Fruit fly (Drosophila melanogaster) whole organism, embryonic: ENCODE data around the gene CG43355.

ENCODE experiments used
- B-H2 ChIP-seq: fragments of 200-800 bp; sonication (Bioruptor generic); optimal IDR thresholded peaks from 2 replicates; lab custom pipeline; 2018; ENCODE audit warnings: missing biosample characterization, mild to moderate bottlenecking, missing genetic modification characterization
- CG10321 ChIP-seq: fragments of 200-800 bp; sonication (Bioruptor generic); IDR thresholded peaks from 2 replicates; pipeline ENCODE4 v1.3.6; 2022; ENCODE audit warnings: missing biosample characterization, missing genetic modification characterization
- CG10654 ChIP-seq: fragments of 200-800 bp; sonication (Bioruptor generic); optimal IDR thresholded peaks from 2 replicates; lab custom pipeline; 2016; ENCODE audit warnings: missing biosample characterization, missing genetic modification characterization
- CG10979 ChIP-seq: fragments of 200-800 bp; sonication (Bioruptor generic); optimal IDR thresholded peaks from 2 replicates; lab custom pipeline; 2018; ENCODE audit warnings: missing biosample characterization, mild to moderate bottlenecking, missing genetic modification characterization, moderate library complexity
- CG11247 ChIP-seq: fragments of 200-800 bp; sonication (Bioruptor generic); IDR thresholded peaks from 2 replicates; pipeline ENCODE4 v1.3.6; 2022; ENCODE audit warnings: missing biosample characterization, missing genetic modification characterization
- CG13775 ChIP-seq: fragments of 200-800 bp; sonication (Bioruptor generic); optimal IDR thresholded peaks from 3 replicates; lab custom pipeline; 2017; ENCODE audit warnings: missing biosample characterization, mild to moderate bottlenecking, missing genetic modification characterization
- CG14441 ChIP-seq: fragments of 200-800 bp; sonication (Bioruptor generic); IDR thresholded peaks from 2 replicates; pipeline ENCODE4 v1.3.6; 2022; ENCODE audit warnings: missing biosample characterization, missing genetic modification characterization
- CG14710 ChIP-seq: fragments of 200-800 bp; sonication (Bioruptor generic); optimal IDR thresholded peaks from 3 replicates; lab custom pipeline; 2019; ENCODE audit warnings: missing biosample characterization, mild to moderate bottlenecking, missing genetic modification characterization, moderate library complexity
- CG15514 ChIP-seq: fragments of 200-800 bp; sonication (Bioruptor generic); optimal IDR thresholded peaks from 3 replicates; lab custom pipeline; 2017; ENCODE audit warnings: missing biosample characterization, missing genetic modification characterization, mild to moderate bottlenecking, moderate library complexity, missing genetic modification reagents
- CG15696 ChIP-seq: fragments of 200-800 bp; sonication (Bioruptor generic); optimal IDR thresholded peaks from 2 replicates; lab custom pipeline; 2019; ENCODE audit warnings: missing biosample characterization, mild to moderate bottlenecking, missing genetic modification characterization, moderate library complexity
- CG1603 ChIP-seq: fragments of 200-800 bp; sonication (Bioruptor generic); optimal IDR thresholded peaks from 2 replicates; lab custom pipeline; 2019; ENCODE audit warnings: missing biosample characterization, mild to moderate bottlenecking, missing genetic modification characterization, moderate library complexity
- CG32532 ChIP-seq: fragments of 200-800 bp; sonication (Bioruptor generic); IDR thresholded peaks from 2 replicates; pipeline ENCODE4 v1.3.6; 2022; ENCODE audit warnings: missing biosample characterization, missing genetic modification characterization
- CG33213 ChIP-seq: fragments of 200-800 bp; sonication (Bioruptor generic); optimal IDR thresholded peaks from 3 replicates; lab custom pipeline; 2016; ENCODE audit warnings: missing biosample characterization, missing genetic modification characterization
- CG4404 ChIP-seq: fragments of 200-800 bp; sonication (Bioruptor generic); IDR thresholded peaks from 2 replicates; pipeline ENCODE4 v1.3.6; 2022; ENCODE audit warnings: missing biosample characterization, missing genetic modification characterization
- CG4617 ChIP-seq: fragments of 200-800 bp; sonication (Bioruptor generic); optimal IDR thresholded peaks from 3 replicates; lab custom pipeline; 2016; ENCODE audit warnings: missing biosample characterization, missing genetic modification characterization, borderline replicate concordance
- CG4820 ChIP-seq: fragments of 200-800 bp; sonication (Bioruptor generic); optimal IDR thresholded peaks from 3 replicates; lab custom pipeline; 2016; ENCODE audit warnings: missing biosample characterization, missing genetic modification characterization
- CG5245 ChIP-seq: fragments of 200-800 bp; sonication (Bioruptor generic); optimal IDR thresholded peaks from 3 replicates; lab custom pipeline; 2016; ENCODE audit warnings: missing biosample characterization, missing genetic modification characterization
- CG7786 ChIP-seq: fragments of 200-800 bp; sonication (Bioruptor generic); optimal IDR thresholded peaks from 2 replicates; lab custom pipeline; 2016; ENCODE audit warnings: missing biosample characterization, missing genetic modification characterization
- CoRest ChIP-seq: fragments of 200-800 bp; sonication (Bioruptor generic); optimal IDR thresholded peaks from 3 replicates; lab custom pipeline; 2018; ENCODE audit warnings: missing biosample characterization, mild to moderate bottlenecking, missing genetic modification characterization, moderate library complexity
- Doc3 ChIP-seq: fragments of 200-800 bp; sonication (Bioruptor generic); IDR thresholded peaks from 3 replicates; pipeline ENCODE4 v1.3.6; 2022; ENCODE audit warnings: missing biosample characterization, missing genetic modification characterization; ENCODE audit not compliant: partially characterized antibody
- Elba2 ChIP-seq: fragments of 200-800 bp; sonication (Bioruptor generic); optimal IDR thresholded peaks from 3 replicates; lab custom pipeline; 2016; ENCODE audit warnings: missing biosample characterization, missing genetic modification characterization
- HLHmδ ChIP-seq: fragments of 200-800 bp; sonication (Bioruptor generic); optimal IDR thresholded peaks from 2 replicates; lab custom pipeline; 2018; ENCODE audit warnings: missing biosample characterization, mild to moderate bottlenecking, missing genetic modification characterization, moderate library complexity
- Mes4 ChIP-seq: fragments of 200-800 bp; sonication (Bioruptor generic); optimal IDR thresholded peaks from 2 replicates; lab custom pipeline; 2016; ENCODE audit warnings: missing biosample characterization, missing genetic modification characterization
- PHDP ChIP-seq: fragments of 200-800 bp; sonication (Bioruptor generic); optimal IDR thresholded peaks from 3 replicates; lab custom pipeline; 2018; ENCODE audit warnings: missing biosample characterization, mild to moderate bottlenecking, missing genetic modification characterization, moderate library complexity
- Six4 ChIP-seq: fragments of 200-800 bp; sonication (Bioruptor generic); optimal IDR thresholded peaks from 2 replicates; lab custom pipeline; 2016; ENCODE audit warnings: missing biosample characterization, missing genetic modification characterization
- Sry-β ChIP-seq: fragments of 200-800 bp; sonication (Bioruptor generic); optimal IDR thresholded peaks from 2 replicates; lab custom pipeline; 2018; ENCODE audit warnings: missing biosample characterization, mild to moderate bottlenecking, missing genetic modification characterization, moderate library complexity
- ara ChIP-seq: fragments of 200-800 bp; sonication (Bioruptor generic); IDR thresholded peaks from 2 replicates; pipeline ENCODE4 v1.3.6; 2022; ENCODE audit warnings: missing biosample characterization, missing genetic modification characterization
- az2 ChIP-seq: fragments of 200-800 bp; sonication (Bioruptor generic); optimal IDR thresholded peaks from 3 replicates; lab custom pipeline; 2016; ENCODE audit warnings: missing biosample characterization, missing genetic modification characterization
- bsh ChIP-seq, 2 experiments: fragments of 200-800 bp; sonication (Bioruptor generic); optimal IDR thresholded peaks; 2 replicates each; lab custom pipeline; 2017 to 2018; ENCODE audit warnings: mild to moderate bottlenecking in 2 of 2, missing biosample characterization in 2 of 2, missing genetic modification characterization in 2 of 2, moderate library complexity in 1 of 2
- cad ChIP-seq: fragments of >200 bp; optimal IDR thresholded peaks from 2 replicates; lab custom pipeline; 2017; ENCODE audit warnings: missing biosample characterization, missing genetic modification characterization
- chinmo ChIP-seq: fragments of 200-800 bp; sonication (Bioruptor generic); IDR thresholded peaks from 4 replicates; pipeline ENCODE4 v1.3.6; 2022; ENCODE audit warnings: missing biosample characterization, missing genetic modification characterization; ENCODE audit not compliant: partially characterized antibody
- fu2 ChIP-seq: fragments of 200-800 bp; sonication (Bioruptor generic); optimal IDR thresholded peaks from 2 replicates; lab custom pipeline; 2016; ENCODE audit warnings: missing biosample characterization, missing genetic modification characterization
- ind ChIP-seq: fragments of 200-800 bp; sonication (Bioruptor generic); optimal IDR thresholded peaks from 3 replicates; lab custom pipeline; 2016; ENCODE audit warnings: missing biosample characterization, missing genetic modification characterization
- insv ChIP-seq, 2 experiments: fragments of 200-800 bp; sonication (Bioruptor generic); optimal IDR thresholded peaks; 3 replicates each; lab custom pipeline; 2016 to 2018; ENCODE audit warnings: missing biosample characterization in 2 of 2, missing genetic modification characterization in 2 of 2
- jing ChIP-seq: fragments of 200-800 bp; sonication (Bioruptor generic); optimal IDR thresholded peaks from 2 replicates; lab custom pipeline; 2018; ENCODE audit warnings: missing biosample characterization, mild to moderate bottlenecking, missing genetic modification characterization
- lilli ChIP-seq: fragments of 200-800 bp; sonication (Bioruptor generic); optimal IDR thresholded peaks from 3 replicates; lab custom pipeline; 2016; ENCODE audit warnings: missing biosample characterization, missing genetic modification characterization
- mam ChIP-seq: fragments of 200-800 bp; sonication (Bioruptor generic); optimal IDR thresholded peaks from 3 replicates; lab custom pipeline; 2016; ENCODE audit warnings: missing biosample characterization, missing genetic modification characterization
- nom ChIP-seq: fragments of 200-800 bp; sonication (Bioruptor generic); optimal IDR thresholded peaks from 2 replicates; lab custom pipeline; 2017; ENCODE audit warnings: missing biosample characterization, missing genetic modification characterization, mild to moderate bottlenecking, moderate library complexity, missing genetic modification reagents
- pan ChIP-seq, 4 experiments: fragments of >200 bp in 3 of 4; fragments of 200-800 bp in 1 of 4; sonication (Bioruptor generic) in 1 of 4; optimal IDR thresholded peaks in 3 of 4; IDR thresholded peaks in 1 of 4; 2 replicates each; pipeline versions ENCODE4 v1.3.6 to Lab custom; 2017 to 2022; ENCODE audit warnings: missing biosample characterization in 2 of 4, missing genetic modification characterization in 2 of 4, mixed read lengths in 1 of 4
- pb ChIP-seq: fragments of 200-800 bp; sonication (Bioruptor generic); optimal IDR thresholded peaks from 3 replicates; lab custom pipeline; 2016; ENCODE audit warnings: missing biosample characterization, missing genetic modification characterization
- peb ChIP-seq: fragments of 200-800 bp; sonication (Bioruptor generic); IDR thresholded peaks from 2 replicates; pipeline ENCODE4 v1.3.6; 2022; ENCODE audit warnings: missing biosample characterization, missing genetic modification characterization
- pum ChIP-seq: fragments of 200-800 bp; sonication (Bioruptor generic); optimal IDR thresholded peaks from 2 replicates; lab custom pipeline; 2016; ENCODE audit warnings: missing biosample characterization, missing genetic modification characterization
- pzg ChIP-seq: fragments of 200-800 bp; sonication (Bioruptor generic); optimal IDR thresholded peaks from 3 replicates; lab custom pipeline; 2018; ENCODE audit warnings: missing biosample characterization, mild to moderate bottlenecking, missing genetic modification characterization, moderate library complexity
- twi ChIP-seq: fragments of 200-800 bp; optimal IDR thresholded peaks from 2 replicates; lab custom pipeline; 2019; ENCODE audit warnings: missing biosample characterization, mild to moderate bottlenecking, missing genetic modification characterization, moderate library complexity
- vvl ChIP-seq: fragments of 200-800 bp; sonication (Bioruptor generic); IDR thresholded peaks from 2 replicates; pipeline ENCODE4 v1.3.6; 2022; ENCODE audit warnings: missing biosample characterization, missing genetic modification characterization
- wdn ChIP-seq: fragments of 200-800 bp; sonication (Bioruptor generic); IDR thresholded peaks from 2 replicates; pipeline ENCODE4 v1.3.6; 2022; ENCODE audit warnings: missing biosample characterization, missing genetic modification characterization
- zen2 ChIP-seq: fragments of 200-800 bp; sonication (Bioruptor generic); IDR thresholded peaks from 3 replicates; pipeline ENCODE4 v1.3.6; 2022; ENCODE audit warnings: missing biosample characterization, missing genetic modification characterization; ENCODE audit not compliant: partially characterized antibody

The CG43355 gene

DNA sequence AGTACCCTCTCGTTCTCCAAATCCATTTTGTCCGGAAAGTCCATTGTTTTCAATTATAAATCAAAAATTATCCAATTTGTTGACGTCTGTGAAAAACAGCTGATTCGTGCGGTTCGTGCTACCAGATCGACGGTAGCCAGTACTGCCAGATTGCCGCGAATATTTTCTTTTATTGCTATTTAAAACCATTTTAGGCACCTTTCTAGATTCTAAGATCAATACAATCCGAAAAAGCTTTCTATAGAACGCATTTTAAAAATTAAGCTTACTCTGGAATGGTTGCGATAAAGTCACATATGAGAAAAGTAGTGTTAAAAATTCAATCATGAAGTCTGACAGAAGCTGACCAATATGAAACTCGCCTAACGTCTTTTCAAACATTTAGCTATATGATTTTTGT is 14.3 kb downstream of the CG43355 start, which contains the start of gene Cog8 (continued):
- TF ChIP-seq bsh (GFP tag; optimal IDR thresholded peaks at IDR 0.05; lab: Kevin White, UChicago) (peak in 1 of 2 experiments; percentile 18), CoRest (tag; lab: Kevin White, UChicago) (peak; percentile 79), peb (GFP tag; lab: Robert Waterston, UW) (no peak), CG4820 (GFP tag; lab: Kevin White, UChicago) (peak; percentile 25), twi (tag; lab: Kevin White, UChicago) (peak; percentile 49), CG7786 (GFP tag; lab: Kevin White, UChicago) (peak; percentile 46), wdn (GFP tag; lab: Robert Waterston, UW) (no peak), chinmo (no peak), Doc3 (GFP tag; lab: Robert Waterston, UW) (no peak), CG10979 (tag; lab: Kevin White, UChicago) (peak; percentile 20), Mes4 (no peak), mam (GFP tag; lab: Kevin White, UChicago) (peak; percentile 73), pan (optimal IDR thresholded peaks at IDR 0.05; lab: Kevin White, UChicago) (no peak), pan (GFP tag; optimal IDR thresholded peaks at IDR 0.05 in 1 of 2, IDR thresholded peaks at IDR 0.05 in 1 of 2) (peak in 1 of 2 experiments; percentile 40), CG1603 (tag; lab: Kevin White, UChicago) (peak; percentile 68), cad (GFP tag; lab: Kevin White, UChicago) (peak; percentile 4), CG15696 (peak; percentile 17), az2 (GFP tag; lab: Kevin White, UChicago) (peak; percentile 48), Six4 (peak; percentile 15), CG4617 (GFP tag; lab: Kevin White, UChicago) (peak; percentile 72), CG14710 (tag; lab: Kevin White, UChicago) (peak; percentile 69), ind (peak; percentile 52), B-H2 (GFP tag; lab: Kevin White, UChicago) (no peak), CG13775 (GFP tag; lab: Kevin White, UChicago) (peak; percentile 45), Elba2 (GFP tag; lab: Kevin White, UChicago) (peak; percentile 77), pb (no peak), CG5245 (GFP tag; lab: Kevin White, UChicago) (no peak), ara (GFP tag; lab: Robert Waterston, UW) (no peak), HLHmδ (GFP tag; lab: Kevin White, UChicago) (no peak), CG10654 (GFP tag; lab: Kevin White, UChicago) (peak; percentile 55), Sry-β (GFP tag; lab: Kevin White, UChicago) (no peak), pzg (GFP tag; lab: Kevin White, UChicago) (peak; percentile 50), insv (GFP tag; optimal IDR thresholded peaks at IDR 0.05; lab: Kevin White, UChicago) (no peak), lilli (GFP tag; lab: Kevin White, UChicago) (peak; percentile 74), CG10321 (no peak), nom (GFP tag; lab: Kevin White, UChicago) (no peak), pum (GFP tag; lab: Kevin White, UChicago) (peak; percentile 66), CG32532 (GFP tag; lab: Robert Waterston, UW) (peak; percentile 18; the same call in 1 of the 2 replicates), CG4404 (GFP tag; lab: Robert Waterston, UW) (no peak; the same call in 1 of the 2 replicates), zen2 (no peak), jing (GFP tag; lab: Kevin White, UChicago) (peak; percentile 11), vvl (GFP tag; lab: Robert Waterston, UW) (peak; percentile 22; the same call in 1 of the 2 replicates), CG33213 (GFP tag; lab: Kevin White, UChicago) (peak; percentile 33), CG15514 (GFP tag; lab: Kevin White, UChicago) (peak; percentile 48), PHDP (tag; lab: Kevin White, UChicago) (peak; percentile 24), CG11247 (GFP tag; lab: Robert Waterston, UW) (no peak), CG14441 (GFP tag; lab: Robert Waterston, UW) (0 out of 2 replicates have a peak, but pooled peaks have one; percentile 15), fu2 (peak; percentile 35)
